Comparison of ENCODE assay signal across 5 fruit fly cellular contexts in genomic region chr2L:16325515-16326257, dm6.
TF ChIP-seq lines count a peak whose summit lies in the region.

Gene cact, minus strand, starts transcription at chr2L:16326207.

- peak; percentile 45 for TF ChIP-seq CTCF in whole organism, embryonic (GFP tag; optimal IDR thresholded peaks at IDR 0.05; lab: Kevin White, UChicago)

TF ChIP-seq in whole organism, adult, 20 proteins besides CTCF, POLR2A, EP300 and RAD21 (continues in another document):
- peak; percentile 76 for TF ChIP-seq ovo (GFP tag; optimal IDR thresholded peaks at IDR 0.05; lab: Kevin White, UChicago)
- TF ChIP-seq Crg-1 (GFP tag; optimal IDR thresholded peaks at IDR 0.05; lab: Kevin White, UChicago) = peak; percentile 69
- TF ChIP-seq CG14711 (tag; optimal IDR thresholded peaks at IDR 0.05; lab: Kevin White, UChicago) = peak; percentile 91
- peak; percentile 92 for TF ChIP-seq CG7045 (GFP tag; optimal IDR thresholded peaks at IDR 0.05; lab: Kevin White, UChicago)
- TF ChIP-seq cnc (optimal IDR thresholded peaks at IDR 0.05; lab: Kevin White, UChicago) = no peak
- TF ChIP-seq toe (GFP tag; optimal IDR thresholded peaks at IDR 0.05; lab: Kevin White, UChicago) = peak; percentile 97
- TF ChIP-seq Hr96 (GFP tag; optimal IDR thresholded peaks at IDR 0.05; lab: Kevin White, UChicago) = peak; percentile 94
- TF ChIP-seq cic (GFP tag; optimal IDR thresholded peaks at IDR 0.05; lab: Kevin White, UChicago) = peak; percentile 86
- TF ChIP-seq CG1620 (GFP tag; optimal IDR thresholded peaks at IDR 0.05; lab: Kevin White, UChicago) = peak; percentile 94
- peak; percentile 98 for TF ChIP-seq kay (GFP tag; lab: Kevin White, UChicago; ENCODE audit: borderline replicate concordance)
- peak; percentile 88 for TF ChIP-seq CG12768 (GFP tag; optimal IDR thresholded peaks at IDR 0.05; lab: Kevin White, UChicago)
- TF ChIP-seq CG33017 (tag; optimal IDR thresholded peaks at IDR 0.05; lab: Kevin White, UChicago) = peak; percentile 91
- peak; percentile 95 for TF ChIP-seq CG5204 (GFP tag; optimal IDR thresholded peaks at IDR 0.05; lab: Kevin White, UChicago)
- peak; percentile 81 for TF ChIP-seq tj (GFP tag; optimal IDR thresholded peaks at IDR 0.05; lab: Kevin White, UChicago)
- peak; percentile 94 for TF ChIP-seq Mnt (GFP tag; optimal IDR thresholded peaks at IDR 0.05; lab: Kevin White, UChicago)
- peak; percentile 95 for TF ChIP-seq CG7101 (tag; optimal IDR thresholded peaks at IDR 0.05; lab: Kevin White, UChicago)
- TF ChIP-seq bab1 (GFP tag; optimal IDR thresholded peaks at IDR 0.05; lab: Kevin White, UChicago) = peak; percentile 94
- peak; percentile 68 for TF ChIP-seq pad (GFP tag; optimal IDR thresholded peaks at IDR 0.05; lab: Kevin White, UChicago)

TF ChIP-seq in whole organism, embryonic, 481 proteins besides CTCF, POLR2A, EP300 and RAD21 (continues in another document):
- TF ChIP-seq CG14050 (GFP tag; IDR thresholded peaks at IDR 0.05; lab: Robert Waterston, UW) = peak; percentile 86
- TF ChIP-seq CG4360 (GFP tag; IDR thresholded peaks at IDR 0.05; lab: Robert Waterston, UW) = peak; percentile 90
- peak; percentile 93 for TF ChIP-seq HmgD (GFP tag; optimal IDR thresholded peaks at IDR 0.05; lab: Kevin White, UChicago)
- peak; percentile 93 for TF ChIP-seq slp2 (GFP tag; optimal IDR thresholded peaks at IDR 0.05; lab: Kevin White, UChicago)
- no peak; the same call in 1 of the 2 replicates for TF ChIP-seq CG14667 (GFP tag; IDR thresholded peaks at IDR 0.05; lab: Robert Waterston, UW)
- TF ChIP-seq ci (GFP tag; IDR thresholded peaks at IDR 0.05; lab: Robert Waterston, UW) = peak; percentile 89
- TF ChIP-seq CkIIα-i1 (GFP tag; IDR thresholded peaks at IDR 0.05; lab: Robert Waterston, UW) = peak; percentile 38; the same call in 1 of the 2 replicates
- TF ChIP-seq sug (tag; optimal IDR thresholded peaks at IDR 0.05; lab: Kevin White, UChicago) = peak; percentile 88
- TF ChIP-seq CG10267 (tag; optimal IDR thresholded peaks at IDR 0.05; lab: Kevin White, UChicago) = peak; percentile 90
- peak; percentile 98 for TF ChIP-seq CG2120 (GFP tag; optimal IDR thresholded peaks at IDR 0.05; lab: Kevin White, UChicago)
- peak in 1 of 2 experiments; percentile 90 for TF ChIP-seq eve (GFP tag; optimal IDR thresholded peaks at IDR 0.05; lab: Kevin White, UChicago)
- TF ChIP-seq Hey (tag; optimal IDR thresholded peaks at IDR 0.05; lab: Kevin White, UChicago) = peak; percentile 58
- TF ChIP-seq scrt (GFP tag; optimal IDR thresholded peaks at IDR 0.05; lab: Kevin White, UChicago) = peak; percentile 82
- TF ChIP-seq CG12659 (GFP tag; optimal IDR thresholded peaks at IDR 0.05; lab: Kevin White, UChicago) = peak; percentile 95
- TF ChIP-seq CoRest (tag; optimal IDR thresholded peaks at IDR 0.05; lab: Kevin White, UChicago) = peak; percentile 92
- TF ChIP-seq CG13624 (GFP tag; optimal IDR thresholded peaks at IDR 0.05; lab: Kevin White, UChicago) = peak; percentile 94
- TF ChIP-seq CG31441 (GFP tag; IDR thresholded peaks at IDR 0.05; lab: Robert Waterston, UW) = peak; percentile 87
- no peak for TF ChIP-seq fru (optimal IDR thresholded peaks at IDR 0.05; lab: Kevin White, UChicago)

TF ChIP-seq in whole organism, prepupa, 60 proteins besides CTCF, POLR2A, EP300 and RAD21 (continues in another document):
- TF ChIP-seq lz (GFP tag; optimal IDR thresholded peaks at IDR 0.05; lab: Kevin White, UChicago) (peak; percentile 96), topi (GFP tag; optimal IDR thresholded peaks at IDR 0.05; lab: Kevin White, UChicago) (peak; percentile 92), CG6276 (GFP tag; optimal IDR thresholded peaks at IDR 0.05; lab: Kevin White, UChicago) (peak; percentile 82), dac (GFP tag; optimal IDR thresholded peaks at IDR 0.05; lab: Kevin White, UChicago) (peak; percentile 87), Sox15 (GFP tag; optimal IDR thresholded peaks at IDR 0.05; lab: Kevin White, UChicago) (peak; percentile 89), CG34406 (GFP tag; optimal IDR thresholded peaks at IDR 0.05; lab: Kevin White, UChicago) (peak; percentile 92), CG10631 (GFP tag; optimal IDR thresholded peaks at IDR 0.05; lab: Kevin White, UChicago) (peak; percentile 93), CG8319 (GFP tag; optimal IDR thresholded peaks at IDR 0.05; lab: Kevin White, UChicago) (peak; percentile 87), Hr39 (GFP tag; optimal IDR thresholded peaks at IDR 0.05; lab: Kevin White, UChicago) (peak; percentile 94), ss (GFP tag; optimal IDR thresholded peaks at IDR 0.05; lab: Kevin White, UChicago) (peak; percentile 53 to 60), CG32006 (GFP tag; optimal IDR thresholded peaks at IDR 0.05; lab: Kevin White, UChicago) (peak; percentile 92), Hr38 (GFP tag; optimal IDR thresholded peaks at IDR 0.05; lab: Kevin White, UChicago) (peak; percentile 59), Eip78C (GFP tag; lab: Kevin White, UChicago) (peak; percentile 98), pdm3 (GFP tag; optimal IDR thresholded peaks at IDR 0.05; lab: Kevin White, UChicago) (peak; percentile 94), salr (GFP tag; optimal IDR thresholded peaks at IDR 0.05; lab: Kevin White, UChicago) (peak; percentile 81), dsx (GFP tag; optimal IDR thresholded peaks at IDR 0.05; lab: Kevin White, UChicago; ENCODE audit: poor library complexity, severe bottlenecking) (peak; percentile 85), CG16779 (tag; optimal IDR thresholded peaks at IDR 0.05; lab: Kevin White, UChicago) (peak; percentile 84), fkh (GFP tag; optimal IDR thresholded peaks at IDR 0.05; lab: Kevin White, UChicago) (peak; percentile 83), CG11294 (GFP tag; IDR thresholded peaks at IDR 0.05; lab: Robert Waterston, UW) (peak; percentile 86)

TF ChIP-seq in whole organism, pupa, 21 proteins besides CTCF, POLR2A, EP300 and RAD21:
- TF ChIP-seq CG10348 (GFP tag; IDR thresholded peaks at IDR 0.05; lab: Robert Waterston, UW) = peak; percentile 59
- TF ChIP-seq Ets98B (GFP tag; IDR thresholded peaks at IDR 0.05; lab: Robert Waterston, UW) = peak; percentile 92
- peak; percentile 15 for TF ChIP-seq EcR (GFP tag; optimal IDR thresholded peaks at IDR 0.05; lab: Kevin White, UChicago)
- peak; percentile 84 for TF ChIP-seq CG15710 (tag; optimal IDR thresholded peaks at IDR 0.05; lab: Kevin White, UChicago)
- TF ChIP-seq rn (GFP tag; IDR thresholded peaks at IDR 0.05; lab: Robert Waterston, UW) = peak; percentile 83
- TF ChIP-seq CG14655 (GFP tag; optimal IDR thresholded peaks at IDR 0.05; lab: Kevin White, UChicago) = peak; percentile 88
- TF ChIP-seq CG9948 (tag; optimal IDR thresholded peaks at IDR 0.05; lab: Kevin White, UChicago) = peak; percentile 87
- peak; percentile 90 for TF ChIP-seq Pif1A (GFP tag; optimal IDR thresholded peaks at IDR 0.05; lab: Kevin White, UChicago)
- no peak for TF ChIP-seq CG13204 (GFP tag; optimal IDR thresholded peaks at IDR 0.05; lab: Kevin White, UChicago)
- TF ChIP-seq Snoo (tag; optimal IDR thresholded peaks at IDR 0.05; lab: Kevin White, UChicago) = peak; percentile 87
- TF ChIP-seq CG8159 (tag; optimal IDR thresholded peaks at IDR 0.05; lab: Kevin White, UChicago) = peak; percentile 90
- peak; percentile 81; the same call in 2 of the 3 replicates for TF ChIP-seq fd96Ca (GFP tag; IDR thresholded peaks at IDR 0.05; lab: Robert Waterston, UW)
- TF ChIP-seq CG12605 (GFP tag; IDR thresholded peaks at IDR 0.05; lab: Robert Waterston, UW) = peak; percentile 79
- peak; percentile 42 for TF ChIP-seq gl (tag; optimal IDR thresholded peaks at IDR 0.05; lab: Kevin White, UChicago)
- peak; percentile 84 for TF ChIP-seq Pif1B (GFP tag; optimal IDR thresholded peaks at IDR 0.05; lab: Kevin White, UChicago)
- TF ChIP-seq CG8301 (tag; optimal IDR thresholded peaks at IDR 0.05; lab: Kevin White, UChicago) = peak; percentile 84
- TF ChIP-seq CG4496 (GFP tag; IDR thresholded peaks at IDR 0.05; lab: Robert Waterston, UW) = peak; percentile 91
- peak; percentile 91 for TF ChIP-seq CG17806 (tag; optimal IDR thresholded peaks at IDR 0.05; lab: Kevin White, UChicago)
- TF ChIP-seq CG32121 (GFP tag; IDR thresholded peaks at IDR 0.05; lab: Robert Waterston, UW) = peak; percentile 90
- peak; percentile 34 for TF ChIP-seq D1 (tag; optimal IDR thresholded peaks at IDR 0.05; lab: Kevin White, UChicago)
- peak; percentile 79 for TF ChIP-seq CG34367 (tag; optimal IDR thresholded peaks at IDR 0.05; lab: Kevin White, UChicago)
TF ChIP-seq in whole organism, pupa: peak in this region for 20.

TF ChIP-seq in whole organism, wandering third instar larva, 38 proteins besides CTCF, POLR2A, EP300 and RAD21 (continues in another document):
- TF ChIP-seq GATAd (GFP tag; optimal IDR thresholded peaks at IDR 0.05; lab: Kevin White, UChicago) (peak; percentile 62), pan (optimal IDR thresholded peaks at IDR 0.05; lab: Kevin White, UChicago) (no peak), woc (GFP tag; optimal IDR thresholded peaks at IDR 0.05; lab: Kevin White, UChicago) (peak; percentile 98), ey (GFP tag; optimal IDR thresholded peaks at IDR 0.05; lab: Kevin White, UChicago) (peak; percentile 96), OdsH (GFP tag; optimal IDR thresholded peaks at IDR 0.05; lab: Kevin White, UChicago) (peak; percentile 94), Dif (GFP tag; optimal IDR thresholded peaks at IDR 0.05; lab: Kevin White, UChicago; ENCODE audit: partially characterized antibody) (peak; percentile 70), rgr (GFP tag; optimal IDR thresholded peaks at IDR 0.05; lab: Kevin White, UChicago) (peak; percentile 96), Rel (GFP tag; optimal IDR thresholded peaks at IDR 0.05; lab: Kevin White, UChicago) (peak; percentile 63), Rel (tag; optimal IDR thresholded peaks at IDR 0.05; lab: Kevin White, UChicago) (peak; percentile 97), Vsx2 (GFP tag; optimal IDR thresholded peaks at IDR 0.05; lab: Kevin White, UChicago; ENCODE audit: partially characterized antibody) (no peak), jim (GFP tag; optimal IDR thresholded peaks at IDR 0.05; lab: Kevin White, UChicago) (no peak), CG32264 (GFP tag; optimal IDR thresholded peaks at IDR 0.05; lab: Kevin White, UChicago) (peak; percentile 76), sv (GFP tag; optimal IDR thresholded peaks at IDR 0.05; lab: Kevin White, UChicago) (peak; percentile 90), Hr78 (GFP tag; optimal IDR thresholded peaks at IDR 0.05; lab: Kevin White, UChicago) (no peak), h (GFP tag; optimal IDR thresholded peaks at IDR 0.05; lab: Kevin White, UChicago) (peak; percentile 97), Abd-B (GFP tag; optimal IDR thresholded peaks at IDR 0.05; lab: Kevin White, UChicago) (no peak), brk (GFP tag; optimal IDR thresholded peaks at IDR 0.05; lab: Kevin White, UChicago) (peak; percentile 94), CG9705 (GFP tag; optimal IDR thresholded peaks at IDR 0.05; lab: Kevin White, UChicago) (peak; percentile 69), foxo (GFP tag; optimal IDR thresholded peaks at IDR 0.05; lab: Kevin White, UChicago) (peak; percentile 79 to 96), Hnf4 (GFP tag; optimal IDR thresholded peaks at IDR 0.05; lab: Kevin White, UChicago) (peak; percentile 94), dsf (GFP tag; optimal IDR thresholded peaks at IDR 0.05; lab: Kevin White, UChicago; ENCODE audit: borderline replicate concordance) (peak; percentile 74), psq (GFP tag; optimal IDR thresholded peaks at IDR 0.05; lab: Kevin White, UChicago) (peak; percentile 88), N (GFP tag; optimal IDR thresholded peaks at IDR 0.05; lab: Kevin White, UChicago) (peak; percentile 24)
